Worm (Caenorhabditis elegans): ENCODE data around the gene R09D1.12.

R09D1.12 gene

ce11 chrII:9416381-9417276 lies 35.4 kb downstream of the R09D1.12 start, which contains the start of the genes gss-1 and chch-3 (continued):
- TF ChIP-seq ceh-8 (GFP tag; optimal IDR thresholded peaks at IDR 0.05) (peak; percentile 24), lin-15B (tag; optimal IDR thresholded peaks at IDR 0.05) (peak; percentile 48), efl-3 (GFP tag; optimal IDR thresholded peaks at IDR 0.05) (no peak), nhr-84 (tag; optimal IDR thresholded peaks at IDR 0.05) (no peak), rnt-1 (tag; optimal IDR thresholded peaks at IDR 0.05) (peak; percentile 79), nhr-237 (tag; optimal IDR thresholded peaks at IDR 0.05) (no peak)

ce11 chrII:9412086-9412608 lies 39.9 kb downstream of the R09D1.12 start, which contains the start of gene arrd-3:
arrd-3 (plus strand) TSS chrII:9412558.
- TF ChIP-seq tlp-1 (tag; optimal IDR thresholded peaks at IDR 0.05) (peak; percentile 10), dpl-1 (GFP tag; optimal IDR thresholded peaks at IDR 0.05) (no peak), elt-2 (tag; optimal IDR thresholded peaks at IDR 0.05) (peak; percentile 66)

- TF ChIP-seq lin-39 (tag; optimal IDR thresholded peaks at IDR 0.05) (no peak), aha-1 (tag; optimal IDR thresholded peaks at IDR 0.05) (no peak), tbx-2 (tag; optimal IDR thresholded peaks at IDR 0.05) (no peak), snpc-4 (tag; optimal IDR thresholded peaks at IDR 0.05) (no peak), tlp-1 (tag; optimal IDR thresholded peaks at IDR 0.05) (no peak), nhr-76 (tag; optimal IDR thresholded peaks at IDR 0.05) (no peak), ces-1 (GFP tag; optimal IDR thresholded peaks at IDR 0.05) (no peak), unc-130 (tag; optimal IDR thresholded peaks at IDR 0.05) (no peak), hpl-2 (GFP tag; optimal IDR thresholded peaks at IDR 0.05) (no peak), irx-1 (tag; optimal IDR thresholded peaks at IDR 0.05) (no peak)
These were observed 40.6 kb downstream of the R09D1.12 start, which contains the start of gene M176.9 for ce11 chrII:9411497-9411896. M176.9 (minus strand) TSS chrII:9411597.

- TF ChIP-seq nhr-90 (tag; optimal IDR thresholded peaks at IDR 0.05; ENCODE audit: poor library complexity) (no peak), nhr-71 (tag; optimal IDR thresholded peaks at IDR 0.05) (no peak), blmp-1 (tag; optimal IDR thresholded peaks at IDR 0.05) (no peak), lin-35 (GFP tag; optimal IDR thresholded peaks at IDR 0.05) (no peak), pag-3 (tag; optimal IDR thresholded peaks at IDR 0.05; ENCODE audit: borderline replicate concordance, insufficient read depth) (no peak), vab-15 (tag; optimal IDR thresholded peaks at IDR 0.05) (no peak), rnt-1 (tag; optimal IDR thresholded peaks at IDR 0.05) (no peak), hlh-17 (GFP tag; optimal IDR thresholded peaks at IDR 0.05; ENCODE audit: borderline replicate concordance) (no peak), sup-37 (GFP tag; optimal IDR thresholded peaks at IDR 0.05) (no peak), mdl-1 (tag; optimal IDR thresholded peaks at IDR 0.05) (no peak), dpl-1 (GFP tag; optimal IDR thresholded peaks at IDR 0.05) (no peak), lir-3 (tag; optimal IDR thresholded peaks at IDR 0.05; ENCODE audit: poor library complexity) (no peak), fkh-10 (GFP tag; optimal IDR thresholded peaks at IDR 0.05) (no peak), unc-62 (GFP tag; optimal IDR thresholded peaks at IDR 0.05) (no peak), mef-2 (tag; optimal IDR thresholded peaks at IDR 0.05) (no peak), pax-3 (tag; optimal IDR thresholded peaks at IDR 0.05) (no peak), lsy-2 (tag; optimal IDR thresholded peaks at IDR 0.05) (no peak), alr-1 (tag; optimal IDR thresholded peaks at IDR 0.05; ENCODE audit: borderline replicate concordance) (no peak)
These were observed 44.6 kb downstream of the R09D1.12 start, which contains the start of gene arrd-2 for ce11 chrII:9407469-9407868. arrd-2 (plus strand) TSS chrII:9407769.

All from whole organism, L1 larva.